Worm (Caenorhabditis elegans) whole organism, L4/young adult: ENCODE data around the gene inpp-4B.

Experiments
- W03F9.2 ChIP-seq: fragments of 150-350 bp; optimal IDR thresholded peaks from 2 replicates; lab custom pipeline; 2014; ENCODE audit warnings: missing biosample characterization, missing genetic modification characterization
- dao-5 ChIP-seq: sonication (generic microtip); optimal IDR thresholded peaks from 2 replicates; lab custom pipeline; 2016; ENCODE audit warnings: missing genotype, missing genetic modification characterization, moderate library complexity, missing compliant biosample characterization
- him-1 ChIP-seq: sonication (generic microtip); optimal IDR thresholded peaks from 2 replicates; lab custom pipeline; 2016; ENCODE audit warnings: missing genotype, missing genetic modification reagents, missing genetic modification characterization, missing compliant biosample characterization

ce11 chrIII:10215882-10216281 is 50.8 kb downstream of the inpp-4B start:
- TF ChIP-seq dao-5 (no peak), W03F9.2 (tag; lab: Kevin White, UChicago) (no peak), him-1 (tag; lab: Kevin White, UChicago) (no peak)
